Worm (Caenorhabditis elegans) whole organism, dauer: ENCODE measurements around the gene F58H7.5.
"Not testable (repeated sequence)": the region's sequence is repeated elsewhere in the genome, so short reads cannot be mapped to it uniquely, and the experiment has no call there.

ENCODE experiments used
- unc-62 ChIP-seq: sonication (generic microtip); optimal IDR thresholded peaks from 2 replicates; lab custom pipeline; 2017; ENCODE audit warnings: missing biosample characterization, missing genetic modification reagents, missing genetic modification characterization

Gene F58H7.5

ce11 chrIV:919690-920089 lies at the start of gene F58H7.5:
F58H7.5 (plus strand) TSS chrIV:919990.
- no peak for TF ChIP-seq unc-62 (GFP tag; lab: Kevin White, UChicago)

- no peak for TF ChIP-seq unc-62 (GFP tag; lab: Kevin White, UChicago)
These were observed 46.5 kb upstream of the F58H7.5 start for ce11 chrIV:873174-873788.

- TF ChIP-seq unc-62 (GFP tag; lab: Kevin White, UChicago): no peak
These were observed 45.1 kb upstream of the F58H7.5 start, which contains the start of gene Y55F3BR.1 for ce11 chrIV:874677-875076. Y55F3BR.1 (plus strand) TSS chrIV:874791.

ce11 chrIV:878634-879033 lies 41.2 kb upstream of the F58H7.5 start:
- TF ChIP-seq unc-62 (GFP tag; lab: Kevin White, UChicago): no peak

- no peak for TF ChIP-seq unc-62 (GFP tag; lab: Kevin White, UChicago)
These were observed 34.9 kb upstream of the F58H7.5 start, which contains the start of gene mak-2 for ce11 chrIV:884707-885394. mak-2 (plus strand) TSS chrIV:885344.

- TF ChIP-seq unc-62 (GFP tag; lab: Kevin White, UChicago): not testable (repeated sequence)
These were observed 14.8 kb upstream of the F58H7.5 start, which contains the start of gene fbxc-12 for ce11 chrIV:904963-905362. fbxc-12 (plus strand) TSS chrIV:905263.

ce11 chrIV:914856-915255 lies 4.9 kb upstream of the F58H7.5 start:
- no peak for TF ChIP-seq unc-62 (GFP tag; lab: Kevin White, UChicago)

- no peak for TF ChIP-seq unc-62 (GFP tag; lab: Kevin White, UChicago)
These were observed 2.1 kb upstream of the F58H7.5 start for ce11 chrIV:917640-918039.

ce11 chrIV:924323-924932 lies 4.6 kb downstream of the F58H7.5 start, which contains the start of gene lgc-30:
lgc-30 (plus strand) TSS chrIV:924882.
- no peak for TF ChIP-seq unc-62 (GFP tag; lab: Kevin White, UChicago)

ce11 chrIV:927510-927909 lies 7.7 kb downstream of the F58H7.5 start:
- TF ChIP-seq unc-62 (GFP tag; lab: Kevin White, UChicago): no peak

- no peak for TF ChIP-seq unc-62 (GFP tag; lab: Kevin White, UChicago)
These were observed 15.9 kb downstream of the F58H7.5 start, which contains the start of gene F58H7.1 for ce11 chrIV:935725-936124. F58H7.1 (minus strand) TSS chrIV:935825.

ce11 chrIV:945601-946000 lies 25.8 kb downstream of the F58H7.5 start, which contains the start of gene faah-3:
faah-3 (minus strand) TSS chrIV:945653.
- TF ChIP-seq unc-62 (GFP tag; lab: Kevin White, UChicago): no peak

- TF ChIP-seq unc-62 (GFP tag; lab: Kevin White, UChicago): no peak
These were observed 30.3 kb downstream of the F58H7.5 start for ce11 chrIV:949940-950592.

ce11 chrIV:951569-951968 lies 31.8 kb downstream of the F58H7.5 start:
- no peak for TF ChIP-seq unc-62 (GFP tag; lab: Kevin White, UChicago)

ce11 chrIV:953136-953535 lies 33.3 kb downstream of the F58H7.5 start:
- TF ChIP-seq unc-62 (GFP tag; lab: Kevin White, UChicago): no peak

ce11 chrIV:957820-958219 lies 38.0 kb downstream of the F58H7.5 start:
- no peak for TF ChIP-seq unc-62 (GFP tag; lab: Kevin White, UChicago)
